Worm (Caenorhabditis elegans) whole organism, midembryonic: ENCODE measurements around the gene taap-1.

Experiments
- T22C8.4 ChIP-seq: fragments of 200-800 bp; sonication (Bioruptor generic); IDR thresholded peaks from 2 replicates; pipeline ENCODE4 v1.3.6; 2022; ENCODE audit warnings: missing genetic modification characterization, missing compliant biosample characterization
- cog-1 ChIP-seq: sonication (generic microtip); optimal IDR thresholded peaks from 2 replicates; lab custom pipeline; 2016; ENCODE audit warnings: missing genetic modification characterization, missing compliant biosample characterization
- flt-1 ChIP-seq: fragments of 200-800 bp; sonication (Bioruptor generic); IDR thresholded peaks from 2 replicates; pipeline ENCODE4 v1.3.6; 2022; ENCODE audit warnings: missing genetic modification characterization, missing compliant biosample characterization
- klf-2 ChIP-seq: fragments of 200-800 bp; sonication (Bioruptor generic); conservative IDR thresholded peaks from 2 replicates; pipeline ENCODE4 v1.3.6; 2022; ENCODE audit warnings: missing genetic modification reagents, missing genetic modification characterization, missing compliant biosample characterization
- ref-1 ChIP-seq: fragments of 200-800 bp; sonication (Bioruptor generic); conservative IDR thresholded peaks from 2 replicates; pipeline ENCODE4 v1.3.6; 2022; ENCODE audit warnings: missing genetic modification reagents, missing genetic modification characterization, missing compliant biosample characterization
- tab-1 ChIP-seq: fragments of 200-800 bp; sonication (Bioruptor generic); IDR thresholded peaks from 2 replicates; pipeline ENCODE4 v1.3.6; 2022; ENCODE audit warnings: missing genetic modification characterization, missing compliant biosample characterization

ce11 chrII:8483124-8483792, 413 bp downstream of the taap-1 start:
- TF ChIP-seq tab-1 (GFP tag; lab: Robert Waterston, UW) (no peak), ref-1 (GFP tag; lab: Robert Waterston, UW) (no peak), cog-1 (tag; lab: Kevin White, UChicago) (no peak), flt-1 (GFP tag; lab: Robert Waterston, UW) (no peak), T22C8.4 (GFP tag; lab: Robert Waterston, UW) (no peak), klf-2 (GFP tag; lab: Robert Waterston, UW) (no peak)
